Worm (Caenorhabditis elegans) whole organism, young adult: ENCODE data around the gene K10G4.10.

Experiments
- F23B12.7 ChIP-seq: sonication (generic microtip); optimal IDR thresholded peaks from 2 replicates; lab custom pipeline; 2017; ENCODE audit warnings: missing genetic modification characterization, mild to moderate bottlenecking, missing compliant biosample characterization, antibody characterized with exemption, moderate library complexity; ENCODE audit not compliant: insufficient read depth
- T07F8.4 ChIP-seq: sonication (generic microtip); optimal IDR thresholded peaks from 2 replicates; lab custom pipeline; 2016; ENCODE audit warnings: mild to moderate bottlenecking, missing genetic modification characterization, moderate library complexity, missing compliant biosample characterization
- ceh-27 ChIP-seq: fragments of 200-800 bp; sonication (Bioruptor generic); optimal IDR thresholded peaks from 2 replicates; lab custom pipeline; 2018; ENCODE audit warnings: mild to moderate bottlenecking, missing genetic modification characterization, moderate library complexity, missing compliant biosample characterization
- egrh-3 ChIP-seq: fragments of 200-800 bp; sonication (Bioruptor generic); IDR thresholded peaks from 2 replicates; pipeline ENCODE4 v1.3.6; 2022; ENCODE audit warnings: missing genetic modification reagents, missing genetic modification characterization, missing compliant biosample characterization
- hsf-1 ChIP-seq: fragments of 200-800 bp; sonication (Bioruptor generic); IDR thresholded peaks from 2 replicates; pipeline ENCODE4 v1.3.6; 2022; ENCODE audit warnings: missing genetic modification reagents, missing genetic modification characterization, missing compliant biosample characterization
- lin-54 ChIP-seq: fragments of 200-800 bp; sonication (Bioruptor generic); optimal IDR thresholded peaks from 2 replicates; lab custom pipeline; 2018; ENCODE audit warnings: mild to moderate bottlenecking, missing genetic modification characterization, missing compliant biosample characterization
- mcd-1 ChIP-seq: fragments of 200-800 bp; sonication (Bioruptor generic); IDR thresholded peaks from 2 replicates; pipeline ENCODE4 v1.3.6; 2022; ENCODE audit warnings: missing genetic modification reagents, missing genetic modification characterization, missing compliant biosample characterization
- nfya-2 ChIP-seq: fragments of 200-800 bp; sonication (Bioruptor generic); IDR thresholded peaks from 2 replicates; pipeline ENCODE4 v1.3.6; 2022; ENCODE audit warnings: missing genetic modification reagents, missing genetic modification characterization, missing compliant biosample characterization
- nfyb-1 ChIP-seq: fragments of 200-800 bp; sonication (Bioruptor generic); IDR thresholded peaks from 2 replicates; pipeline ENCODE4 v1.3.6; 2022; ENCODE audit warnings: missing genetic modification reagents, missing genetic modification characterization, missing compliant biosample characterization

ce11 chrV:17298657-17299056 lies 25.3 kb downstream of the K10G4.10 start:
- TF ChIP-seq F23B12.7 (tag; lab: Kevin White, UChicago) (no peak), mcd-1 (GFP tag; lab: Robert Waterston, UW) (no peak), lin-54 (GFP tag; lab: Kevin White, UChicago) (no peak), nfyb-1 (GFP tag; lab: Robert Waterston, UW) (no peak), ceh-27 (GFP tag; lab: Kevin White, UChicago) (no peak), nfya-2 (GFP tag; lab: Robert Waterston, UW) (no peak), egrh-3 (no peak), hsf-1 (GFP tag; lab: Robert Waterston, UW) (no peak), T07F8.4 (no peak)
